Fruit fly (Drosophila melanogaster) whole organism, embryonic: ENCODE data around the gene CG44362.

ENCODE experiments used
- Atf3 ChIP-seq: fragments of 200-800 bp; sonication (Bioruptor generic); optimal IDR thresholded peaks from 3 replicates; lab custom pipeline; 2016; ENCODE audit warnings: missing biosample characterization, missing genetic modification characterization
- CG10462 ChIP-seq: fragments of 200-800 bp; sonication (Bioruptor generic); optimal IDR thresholded peaks from 2 replicates; lab custom pipeline; 2016; ENCODE audit warnings: missing biosample characterization, missing genetic modification characterization
- CG12299 ChIP-seq: fragments of 200-800 bp; sonication (Bioruptor generic); optimal IDR thresholded peaks from 2 replicates; lab custom pipeline; 2018; ENCODE audit warnings: missing biosample characterization, mild to moderate bottlenecking, missing genetic modification characterization
- CG14050 ChIP-seq: fragments of 200-800 bp; sonication (Bioruptor generic); IDR thresholded peaks from 3 replicates; pipeline ENCODE4 v1.3.6; 2022; ENCODE audit warnings: missing biosample characterization, missing genetic modification characterization
- CG15696 ChIP-seq: fragments of 200-800 bp; sonication (Bioruptor generic); optimal IDR thresholded peaks from 2 replicates; lab custom pipeline; 2019; ENCODE audit warnings: missing biosample characterization, mild to moderate bottlenecking, missing genetic modification characterization, moderate library complexity
- CG1602 ChIP-seq: fragments of 200-800 bp; sonication (Bioruptor generic); optimal IDR thresholded peaks from 3 replicates; lab custom pipeline; 2016; ENCODE audit warnings: missing biosample characterization, missing genetic modification characterization
- CG1832 ChIP-seq: fragments of 200-800 bp; sonication (Bioruptor generic); optimal IDR thresholded peaks from 2 replicates; lab custom pipeline; 2017; ENCODE audit warnings: missing biosample characterization, mild to moderate bottlenecking, missing genetic modification characterization, inconsistent platforms
- CG18476 ChIP-seq: fragments of 200-800 bp; sonication (Bioruptor generic); optimal IDR thresholded peaks from 2 replicates; lab custom pipeline; 2016; ENCODE audit warnings: missing biosample characterization, mild to moderate bottlenecking, missing genetic modification characterization
- CG18619 ChIP-seq: fragments of 200-800 bp; sonication (Bioruptor generic); optimal IDR thresholded peaks from 3 replicates; lab custom pipeline; 2017; ENCODE audit warnings: missing biosample characterization, mild to moderate bottlenecking, missing genetic modification characterization
- CG2116 ChIP-seq: fragments of 200-800 bp; sonication (Bioruptor generic); optimal IDR thresholded peaks from 3 replicates; lab custom pipeline; 2018; ENCODE audit warnings: missing biosample characterization, mild to moderate bottlenecking, missing genetic modification characterization
- CG2875 ChIP-seq: fragments of 200-800 bp; sonication (Bioruptor generic); optimal IDR thresholded peaks from 2 replicates; lab custom pipeline; 2017; ENCODE audit warnings: missing biosample characterization, mild to moderate bottlenecking, missing genetic modification characterization, missing genetic modification reagents
- CG3281 ChIP-seq: fragments of 200-800 bp; sonication (Bioruptor generic); optimal IDR thresholded peaks from 3 replicates; lab custom pipeline; 2017; ENCODE audit warnings: missing biosample characterization, mild to moderate bottlenecking, missing genetic modification characterization
- CG34224 ChIP-seq: fragments of 200-800 bp; sonication (Bioruptor generic); IDR thresholded peaks from 3 replicates; pipeline ENCODE4 v1.3.6; 2022; ENCODE audit warnings: missing biosample characterization, missing genetic modification characterization; ENCODE audit not compliant: partially characterized antibody
- CG42726 ChIP-seq: fragments of 200-800 bp; sonication (Bioruptor generic); IDR thresholded peaks from 2 replicates; pipeline ENCODE4 v1.3.6; 2022; ENCODE audit warnings: missing biosample characterization, missing genetic modification characterization; ENCODE audit not compliant: partially characterized antibody
- CG43689 ChIP-seq: fragments of 200-800 bp; sonication (Bioruptor generic); IDR thresholded peaks from 2 replicates; pipeline ENCODE4 v1.3.6; 2022; ENCODE audit warnings: missing biosample characterization, missing genetic modification characterization
- CG6254 ChIP-seq: fragments of 200-800 bp; sonication (Bioruptor generic); optimal IDR thresholded peaks from 3 replicates; lab custom pipeline; 2017; ENCODE audit warnings: mild to moderate bottlenecking, missing biosample characterization, missing genetic modification reagents, missing genetic modification characterization
- CG6813 ChIP-seq: fragments of 200-800 bp; sonication (Bioruptor generic); optimal IDR thresholded peaks from 2 replicates; lab custom pipeline; 2017; ENCODE audit warnings: missing biosample characterization, missing genetic modification characterization, mild to moderate bottlenecking, moderate library complexity, missing genetic modification reagents
- CG7372 ChIP-seq: fragments of 200-800 bp; sonication (Bioruptor generic); IDR thresholded peaks from 2 replicates; pipeline ENCODE4 v1.3.6; 2022; ENCODE audit warnings: missing biosample characterization, missing genetic modification characterization
- CG9817 ChIP-seq: fragments of 200-800 bp; sonication (Bioruptor generic); optimal IDR thresholded peaks from 2 replicates; lab custom pipeline; 2018; ENCODE audit warnings: missing biosample characterization, mild to moderate bottlenecking, missing genetic modification characterization, moderate library complexity
- CHES-1-like ChIP-seq: fragments of 200-800 bp; sonication (Bioruptor generic); optimal IDR thresholded peaks from 2 replicates; lab custom pipeline; 2016; ENCODE audit warnings: missing biosample characterization, missing genetic modification characterization
- Chrac-16 ChIP-seq: fragments of 200-800 bp; sonication (Bioruptor generic); optimal IDR thresholded peaks from 3 replicates; lab custom pipeline; 2016; ENCODE audit warnings: missing biosample characterization, missing genetic modification characterization
- Fer2 ChIP-seq: fragments of 200-800 bp; sonication (Bioruptor generic); optimal IDR thresholded peaks from 2 replicates; lab custom pipeline; 2018; ENCODE audit warnings: missing biosample characterization, mild to moderate bottlenecking, missing genetic modification characterization, moderate library complexity
- Lhr ChIP-seq: fragments of 200-800 bp; sonication (Bioruptor generic); optimal IDR thresholded peaks from 3 replicates; lab custom pipeline; 2017; ENCODE audit warnings: mild to moderate bottlenecking, missing biosample characterization, missing genetic modification reagents, missing genetic modification characterization
- Med ChIP-seq: fragments of 200-800 bp; sonication (Bioruptor generic); peaks from one replicate; lab custom pipeline; 2016; ENCODE audit warnings: missing biosample characterization, missing genetic modification characterization, mild to moderate bottlenecking, inconsistent platforms, moderate library complexity
- Nf-YC ChIP-seq: fragments of 200-800 bp; optimal IDR thresholded peaks from 3 replicates; lab custom pipeline; 2019; ENCODE audit warnings: missing biosample characterization, mild to moderate bottlenecking, missing genetic modification characterization, moderate library complexity
- Oli ChIP-seq: fragments of 200-800 bp; sonication (Bioruptor generic); optimal IDR thresholded peaks from 2 replicates; lab custom pipeline; 2018; ENCODE audit warnings: missing biosample characterization, mild to moderate bottlenecking, missing genetic modification characterization, moderate library complexity
- Pdp1 ChIP-seq, 2 experiments: fragments of 200-800 bp; sonication (Bioruptor generic); optimal IDR thresholded peaks; 3 replicates each; lab custom pipeline; 2016; ENCODE audit warnings: missing biosample characterization in 2 of 2, missing genetic modification characterization in 2 of 2, mild to moderate bottlenecking in 1 of 2, moderate library complexity in 1 of 2
- Taf1 ChIP-seq: fragments of 200-800 bp; sonication (Bioruptor generic); IDR thresholded peaks from 2 replicates; pipeline ENCODE4 v1.3.6; 2022; ENCODE audit warnings: missing biosample characterization, missing genetic modification characterization
- Xbp1 ChIP-seq: fragments of 200-800 bp; sonication (Bioruptor generic); optimal IDR thresholded peaks from 3 replicates; lab custom pipeline; 2016; ENCODE audit warnings: missing biosample characterization, mild to moderate bottlenecking, missing genetic modification characterization
- ac ChIP-seq: fragments of 200-800 bp; sonication (Bioruptor generic); optimal IDR thresholded peaks from 3 replicates; lab custom pipeline; 2017; ENCODE audit warnings: missing biosample characterization, mild to moderate bottlenecking, missing genetic modification characterization
- ap ChIP-seq: fragments of 200-800 bp; sonication (Bioruptor generic); IDR thresholded peaks from 2 replicates; pipeline ENCODE4 v1.3.6; 2022; ENCODE audit warnings: missing biosample characterization, missing genetic modification characterization
- ci ChIP-seq: fragments of 200-800 bp; sonication (Bioruptor generic); IDR thresholded peaks from 3 replicates; pipeline ENCODE4 v1.3.6; 2022; ENCODE audit warnings: missing biosample characterization, missing genetic modification characterization
- crp ChIP-seq, 2 experiments: fragments of 200-800 bp; sonication (Bioruptor generic); optimal IDR thresholded peaks; 2 replicates in 1 of 2; 3 replicates in 1 of 2; lab custom pipeline; 2017; ENCODE audit warnings: missing biosample characterization in 2 of 2, missing genetic modification characterization in 2 of 2, mild to moderate bottlenecking in 1 of 2, moderate library complexity in 1 of 2
- danr ChIP-seq: fragments of 200-800 bp; sonication (Bioruptor generic); IDR thresholded peaks from 2 replicates; pipeline ENCODE4 v1.3.6; 2022; ENCODE audit warnings: missing biosample characterization, missing genetic modification characterization
- dmrt99B ChIP-seq: fragments of 200-800 bp; sonication (Bioruptor generic); optimal IDR thresholded peaks from 2 replicates; lab custom pipeline; 2018; ENCODE audit warnings: missing biosample characterization, mild to moderate bottlenecking, missing genetic modification characterization, moderate library complexity
- ems ChIP-seq: fragments of 200-800 bp; sonication (Bioruptor generic); optimal IDR thresholded peaks from 3 replicates; lab custom pipeline; 2016; ENCODE audit warnings: missing biosample characterization, missing genetic modification characterization
- grn ChIP-seq: fragments of 200-800 bp; sonication (Bioruptor generic); optimal IDR thresholded peaks from 3 replicates; lab custom pipeline; 2017; ENCODE audit warnings: missing biosample characterization, missing genetic modification characterization
- ham ChIP-seq: fragments of 200-800 bp; sonication (Bioruptor generic); IDR thresholded peaks from 2 replicates; pipeline ENCODE4 v1.3.6; 2022; ENCODE audit warnings: missing biosample characterization, missing genetic modification characterization
- her ChIP-seq: fragments of 200-800 bp; sonication (Bioruptor generic); optimal IDR thresholded peaks from 2 replicates; lab custom pipeline; 2016; ENCODE audit warnings: missing biosample characterization, missing genetic modification characterization
- inv ChIP-seq: fragments of 200-800 bp; sonication (Bioruptor generic); IDR thresholded peaks from 2 replicates; pipeline ENCODE4 v1.3.6; 2022; ENCODE audit warnings: missing biosample characterization, missing genetic modification characterization; ENCODE audit not compliant: partially characterized antibody
- jigr1 ChIP-seq: fragments of 200-800 bp; sonication (Bioruptor generic); IDR thresholded peaks from 3 replicates; pipeline ENCODE4 v1.3.6; 2022; ENCODE audit warnings: missing biosample characterization, missing genetic modification characterization
- mld ChIP-seq: fragments of 200-800 bp; sonication (Bioruptor generic); IDR thresholded peaks from 3 replicates; pipeline ENCODE4 v1.3.6; 2022; ENCODE audit warnings: missing biosample characterization, missing genetic modification characterization; ENCODE audit not compliant: partially characterized antibody
- odd ChIP-seq: fragments of 200-800 bp; sonication (Bioruptor generic); optimal IDR thresholded peaks from 2 replicates; lab custom pipeline; 2017; ENCODE audit warnings: missing biosample characterization, mild to moderate bottlenecking, missing genetic modification characterization
- peb ChIP-seq: fragments of 200-800 bp; sonication (Bioruptor generic); IDR thresholded peaks from 2 replicates; pipeline ENCODE4 v1.3.6; 2022; ENCODE audit warnings: missing biosample characterization, missing genetic modification characterization
- pum ChIP-seq: fragments of 200-800 bp; sonication (Bioruptor generic); optimal IDR thresholded peaks from 2 replicates; lab custom pipeline; 2016; ENCODE audit warnings: missing biosample characterization, missing genetic modification characterization
- run ChIP-seq: fragments of 200-800 bp; sonication (Bioruptor generic); optimal IDR thresholded peaks from 3 replicates; lab custom pipeline; 2018; ENCODE audit warnings: missing biosample characterization, mild to moderate bottlenecking, missing genetic modification characterization
- sqz ChIP-seq: fragments of 200-800 bp; sonication (Bioruptor generic); optimal IDR thresholded peaks from 3 replicates; lab custom pipeline; 2018; ENCODE audit warnings: missing biosample characterization, mild to moderate bottlenecking, missing genetic modification characterization
- trem ChIP-seq: fragments of 200-800 bp; optimal IDR thresholded peaks from 3 replicates; lab custom pipeline; 2019; ENCODE audit warnings: missing biosample characterization, mild to moderate bottlenecking, missing genetic modification characterization, moderate library complexity
- ttk ChIP-seq: fragments of 200-800 bp; sonication (Bioruptor generic); IDR thresholded peaks from 2 replicates; pipeline ENCODE4 v2.1.2; 2022; ENCODE audit warnings: missing biosample characterization, missing genetic modification characterization
- wdn ChIP-seq: fragments of 200-800 bp; sonication (Bioruptor generic); IDR thresholded peaks from 2 replicates; pipeline ENCODE4 v1.3.6; 2022; ENCODE audit warnings: missing biosample characterization, missing genetic modification characterization
- wek ChIP-seq: fragments of 200-800 bp; sonication (Bioruptor generic); optimal IDR thresholded peaks from 3 replicates; lab custom pipeline; 2018; ENCODE audit warnings: missing biosample characterization, mild to moderate bottlenecking, missing genetic modification characterization, moderate library complexity

Gene CG44362

DNA sequence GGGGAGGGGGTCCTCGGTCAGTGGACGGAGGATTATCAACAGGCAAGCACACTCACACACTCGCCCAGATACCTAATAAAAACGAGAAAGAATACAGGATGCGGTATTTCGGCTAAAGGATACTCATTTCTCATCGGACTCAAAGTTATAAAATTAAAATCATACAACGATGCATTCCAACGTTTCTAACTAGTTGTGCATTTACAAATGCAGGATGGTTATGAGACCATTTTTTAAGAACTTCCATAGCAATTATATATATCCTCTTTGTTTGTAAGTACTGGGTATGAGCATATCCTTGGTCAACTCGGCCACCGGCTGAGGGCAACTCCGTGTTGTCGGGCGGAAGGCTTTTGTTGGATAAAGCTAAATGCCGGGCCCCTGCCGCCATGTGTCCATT is 5.0 kb downstream of the CG44362 start (continued):
- TF ChIP-seq Chrac-16 (GFP tag; lab: Kevin White, UChicago) (no peak), CG3281 (peak; percentile 11), jigr1 (GFP tag; lab: Robert Waterston, UW) (no peak), CG7372 (no peak), CG42726 (GFP tag; lab: Robert Waterston, UW) (no peak), grn (GFP tag; lab: Kevin White, UChicago) (no peak), mld (GFP tag; lab: Robert Waterston, UW) (no peak), trem (tag; lab: Kevin White, UChicago) (no peak), CG10462 (no peak), run (tag; lab: Kevin White, UChicago) (no peak), CHES-1-like (GFP tag; lab: Kevin White, UChicago) (no peak), inv (GFP tag; lab: Robert Waterston, UW) (no peak), wdn (no peak; the same call in 1 of the 2 replicates), CG2875 (GFP tag; lab: Kevin White, UChicago) (no peak), dmrt99B (peak; percentile 60), Pdp1 (GFP tag; optimal IDR thresholded peaks at IDR 0.05; lab: Kevin White, UChicago) (no peak), her (GFP tag; lab: Kevin White, UChicago) (no peak), CG18476 (no peak), CG14050 (GFP tag; lab: Robert Waterston, UW) (no peak), peb (GFP tag; lab: Robert Waterston, UW) (peak; percentile 38; the same call in 1 of the 2 replicates), ac (GFP tag; lab: Kevin White, UChicago) (no peak), CG9817 (no peak), wek (GFP tag; lab: Kevin White, UChicago) (no peak), Nf-YC (no peak), CG34224 (GFP tag; lab: Robert Waterston, UW) (no peak), CG2116 (GFP tag; lab: Kevin White, UChicago) (no peak), pum (no peak), sqz (no peak), Lhr (GFP tag; lab: Kevin White, UChicago) (no peak), CG12299 (tag; lab: Kevin White, UChicago) (no peak), CG43689 (GFP tag; lab: Robert Waterston, UW) (no peak), danr (GFP tag; lab: Robert Waterston, UW) (no peak), CG18619 (GFP tag; lab: Kevin White, UChicago) (no peak), Taf1 (no peak; the same call in 1 of the 2 replicates), Xbp1 (GFP tag; lab: Kevin White, UChicago) (peak; percentile 18), odd (GFP tag; lab: Kevin White, UChicago) (no peak), ttk (GFP tag; lab: Robert Waterston, UW) (no peak; the same call in 1 of the 2 replicates), ems (GFP tag; lab: Kevin White, UChicago) (peak; percentile 13), Oli (peak; percentile 2), CG6254 (GFP tag; lab: Kevin White, UChicago) (no peak), ci (GFP tag; lab: Robert Waterston, UW) (peak; percentile 36; the same call in 1 of the 3 replicates), CG15696 (no peak), ap (GFP tag; lab: Robert Waterston, UW) (no peak), crp (GFP tag; optimal IDR thresholded peaks at IDR 0.05; lab: Kevin White, UChicago) (no peak), CG1832 (GFP tag; lab: Kevin White, UChicago) (no peak), Fer2 (no peak), CG6813 (GFP tag; lab: Kevin White, UChicago) (peak; percentile 28), Atf3 (GFP tag; lab: Kevin White, UChicago) (no peak), CG1602 (GFP tag; lab: Kevin White, UChicago) (no peak), ham (GFP tag; lab: Robert Waterston, UW) (no peak), Med (peak; percentile 84)
